Fruit fly (Drosophila melanogaster) whole organism, pupa: ENCODE results near the gene CG34299.
A peak's percentile ranks its signal among the peaks of the same experiment; 100 is the strongest.

Experiments used
- CG10348 ChIP-seq: fragments of 200-800 bp; sonication (Bioruptor generic); IDR thresholded peaks from 2 replicates; pipeline ENCODE4 v1.3.6; 2022; ENCODE audit warnings: missing biosample characterization, missing genetic modification characterization
- CG12605 ChIP-seq: fragments of 200-800 bp; sonication (Bioruptor generic); IDR thresholded peaks from 2 replicates; pipeline ENCODE4 v1.3.6; 2022; ENCODE audit warnings: missing biosample characterization, missing genetic modification characterization
- CG13204 ChIP-seq: fragments of 200-800 bp; sonication (Bioruptor generic); optimal IDR thresholded peaks from 2 replicates; lab custom pipeline; 2018; ENCODE audit warnings: missing biosample characterization, mild to moderate bottlenecking, missing genetic modification characterization, moderate library complexity
- CG14655 ChIP-seq: fragments of 200-800 bp; sonication (Bioruptor generic); optimal IDR thresholded peaks from 3 replicates; lab custom pipeline; 2017; ENCODE audit warnings: mild to moderate bottlenecking, missing biosample characterization, missing genetic modification reagents, missing genetic modification characterization
- CG15710 ChIP-seq: fragments of 200-800 bp; sonication (Bioruptor generic); optimal IDR thresholded peaks from 2 replicates; lab custom pipeline; 2018; ENCODE audit warnings: missing biosample characterization, mild to moderate bottlenecking, missing genetic modification characterization, moderate library complexity
- CG17806 ChIP-seq: fragments of 200-800 bp; sonication (Bioruptor generic); optimal IDR thresholded peaks from 2 replicates; lab custom pipeline; 2018; ENCODE audit warnings: missing biosample characterization, mild to moderate bottlenecking, missing genetic modification characterization, moderate library complexity
- CG32121 ChIP-seq: fragments of 200-800 bp; sonication (Bioruptor generic); IDR thresholded peaks from 2 replicates; pipeline ENCODE4 v1.3.6; 2022; ENCODE audit warnings: missing biosample characterization, missing genetic modification characterization
- CG34367 ChIP-seq: fragments of 200-800 bp; sonication (Bioruptor generic); optimal IDR thresholded peaks from 2 replicates; lab custom pipeline; 2018; ENCODE audit warnings: missing biosample characterization, mild to moderate bottlenecking, missing genetic modification characterization
- CG4496 ChIP-seq: fragments of 200-800 bp; sonication (Bioruptor generic); IDR thresholded peaks from 3 replicates; pipeline ENCODE4 v1.3.6; 2022; ENCODE audit warnings: missing biosample characterization, missing genetic modification characterization
- CG8159 ChIP-seq: fragments of 200-800 bp; sonication (Bioruptor generic); optimal IDR thresholded peaks from 3 replicates; lab custom pipeline; 2018; ENCODE audit warnings: missing biosample characterization, mild to moderate bottlenecking, missing genetic modification characterization, moderate library complexity
- CG8301 ChIP-seq: fragments of 200-800 bp; sonication (Bioruptor generic); optimal IDR thresholded peaks from 2 replicates; lab custom pipeline; 2018; ENCODE audit warnings: missing biosample characterization, mild to moderate bottlenecking, missing genetic modification characterization
- CG9948 ChIP-seq: fragments of 200-800 bp; sonication (Bioruptor generic); optimal IDR thresholded peaks from 2 replicates; lab custom pipeline; 2018; ENCODE audit warnings: missing biosample characterization, mild to moderate bottlenecking, missing genetic modification characterization, moderate library complexity
- D1 ChIP-seq: fragments of 200-800 bp; sonication (Bioruptor generic); optimal IDR thresholded peaks from 2 replicates; lab custom pipeline; 2018; ENCODE audit warnings: missing biosample characterization, mild to moderate bottlenecking, missing genetic modification characterization, moderate library complexity
- EcR ChIP-seq: fragments of 200-800 bp; sonication (Bioruptor generic); optimal IDR thresholded peaks from 3 replicates; lab custom pipeline; 2019; ENCODE audit warnings: missing biosample characterization, missing genetic modification characterization, mild to moderate bottlenecking, moderate library complexity, missing genetic modification reagents
- Ets98B ChIP-seq: fragments of 200-800 bp; sonication (Bioruptor generic); IDR thresholded peaks from 2 replicates; pipeline ENCODE4 v1.3.6; 2022; ENCODE audit warnings: missing biosample characterization, missing genetic modification characterization
- Pif1A ChIP-seq: fragments of 200-800 bp; sonication (Bioruptor generic); optimal IDR thresholded peaks from 3 replicates; lab custom pipeline; 2016; ENCODE audit warnings: missing biosample characterization, missing genetic modification characterization
- Pif1B ChIP-seq: fragments of 200-800 bp; sonication (Bioruptor generic); optimal IDR thresholded peaks from 3 replicates; lab custom pipeline; 2016; ENCODE audit warnings: missing biosample characterization, missing genetic modification characterization
- Snoo ChIP-seq: fragments of 200-800 bp; sonication (Bioruptor generic); optimal IDR thresholded peaks from 3 replicates; lab custom pipeline; 2017; ENCODE audit warnings: missing biosample characterization, mild to moderate bottlenecking, missing genetic modification characterization, inconsistent platforms
- fd96Ca ChIP-seq: fragments of 200-800 bp; sonication (Bioruptor generic); IDR thresholded peaks from 3 replicates; pipeline ENCODE4 v1.3.6; 2022; ENCODE audit warnings: missing biosample characterization, missing genetic modification characterization
- gl ChIP-seq: fragments of 200-800 bp; sonication (Bioruptor generic); optimal IDR thresholded peaks from 2 replicates; lab custom pipeline; 2018; ENCODE audit warnings: missing biosample characterization, mild to moderate bottlenecking, missing genetic modification characterization
- rn ChIP-seq: fragments of 200-800 bp; sonication (Bioruptor generic); IDR thresholded peaks from 2 replicates; pipeline ENCODE4 v1.3.6; 2022; ENCODE audit warnings: missing biosample characterization, missing genetic modification characterization

CG34299 gene

dm6 chr3R:30295022-30295421 is 45.6 kb downstream of the CG34299 start:
- TF ChIP-seq CG9948: no peak
- TF ChIP-seq CG8301 (tag; lab: Kevin White, UChicago): no peak
- TF ChIP-seq CG12605: no peak
- no peak for TF ChIP-seq CG4496 (GFP tag; lab: Robert Waterston, UW)
- TF ChIP-seq rn (GFP tag; lab: Robert Waterston, UW): no peak
- peak; percentile 23 for TF ChIP-seq CG8159 (tag; lab: Kevin White, UChicago)
- TF ChIP-seq EcR (GFP tag; lab: Kevin White, UChicago): no peak
- TF ChIP-seq Pif1A: peak; percentile 27
- TF ChIP-seq CG15710 (tag; lab: Kevin White, UChicago): peak; percentile 56
- peak; percentile 19 for TF ChIP-seq CG34367 (tag; lab: Kevin White, UChicago)
- TF ChIP-seq Snoo (tag; lab: Kevin White, UChicago): peak; percentile 63
- TF ChIP-seq CG13204 (GFP tag; lab: Kevin White, UChicago): no peak
- peak; percentile 17 for TF ChIP-seq Pif1B (GFP tag; lab: Kevin White, UChicago)

- peak; percentile 91 for TF ChIP-seq CG9948
- peak; percentile 61 for TF ChIP-seq EcR (GFP tag; lab: Kevin White, UChicago)
- peak; percentile 95 for TF ChIP-seq rn (GFP tag; lab: Robert Waterston, UW)
- TF ChIP-seq CG8159 (tag; lab: Kevin White, UChicago): peak; percentile 93
- peak; percentile 79 for TF ChIP-seq Pif1A
- peak; percentile 82 for TF ChIP-seq CG10348
- TF ChIP-seq D1 (tag; lab: Kevin White, UChicago): peak; percentile 82
- TF ChIP-seq CG14655 (GFP tag; lab: Kevin White, UChicago): peak; percentile 97
- TF ChIP-seq CG17806 (tag; lab: Kevin White, UChicago): peak; percentile 95
- peak; percentile 95 for TF ChIP-seq CG8301 (tag; lab: Kevin White, UChicago)
- peak; percentile 98 for TF ChIP-seq CG32121
- peak; percentile 84 for TF ChIP-seq gl (tag; lab: Kevin White, UChicago)
- peak; percentile 98 for TF ChIP-seq CG12605
- TF ChIP-seq CG15710 (tag; lab: Kevin White, UChicago): peak; percentile 90
- peak; percentile 99 for TF ChIP-seq CG4496 (GFP tag; lab: Robert Waterston, UW)
- peak; percentile 92 for TF ChIP-seq Pif1B (GFP tag; lab: Kevin White, UChicago)
- peak; percentile 93 for TF ChIP-seq CG34367 (tag; lab: Kevin White, UChicago)
- peak; percentile 83 for TF ChIP-seq CG13204 (GFP tag; lab: Kevin White, UChicago)
- TF ChIP-seq fd96Ca: peak; percentile 98
- peak; percentile 95 for TF ChIP-seq Snoo (tag; lab: Kevin White, UChicago)
- peak; percentile 98 for TF ChIP-seq Ets98B
- TF ChIP-seq, all 21 proteins: peak for 21
These were observed 46.7 kb downstream of the CG34299 start for dm6 chr3R:30296035-30296434.

dm6 chr3R:30296840-30297239 is 47.5 kb downstream of the CG34299 start:
- TF ChIP-seq CG32121 (no peak), CG15710 (tag; lab: Kevin White, UChicago) (no peak), CG10348 (no peak), Pif1A (no peak), CG8301 (tag; lab: Kevin White, UChicago) (no peak)

dm6 chr3R:30297652-30298051 is 48.3 kb downstream of the CG34299 start:
- peak; percentile 26 for TF ChIP-seq Pif1B (GFP tag; lab: Kevin White, UChicago)
- 0 out of 3 replicates have a peak, but pooled peaks have one; percentile 9 for TF ChIP-seq CG4496 (GFP tag; lab: Robert Waterston, UW)
- peak; percentile 50 for TF ChIP-seq EcR (GFP tag; lab: Kevin White, UChicago)
- no peak for TF ChIP-seq CG17806 (tag; lab: Kevin White, UChicago)
- TF ChIP-seq CG15710 (tag; lab: Kevin White, UChicago): no peak
- peak; percentile 38; the same call in 1 of the 3 replicates for TF ChIP-seq fd96Ca
- no peak for TF ChIP-seq CG34367 (tag; lab: Kevin White, UChicago)
